Fruit fly (Drosophila melanogaster) whole organism, wandering third instar larva: ENCODE measurements around the gene chp.

Source experiments
- Abd-B ChIP-seq: fragments of >200 bp; optimal IDR thresholded peaks from 2 replicates; lab custom pipeline; 2017; ENCODE audit warnings: missing biosample characterization, missing genetic modification characterization
- CG32264 ChIP-seq: fragments of 200-800 bp; sonication (Bioruptor generic); optimal IDR thresholded peaks from 2 replicates; lab custom pipeline; 2016; ENCODE audit warnings: missing biosample characterization, missing genetic modification characterization
- CG9705 ChIP-seq: fragments of 200-800 bp; sonication (Bioruptor generic); optimal IDR thresholded peaks from 2 replicates; lab custom pipeline; 2018; ENCODE audit warnings: missing biosample characterization, mild to moderate bottlenecking, missing genetic modification characterization
- CrebA ChIP-seq: fragments of 200-800 bp; sonication (Bioruptor generic); optimal IDR thresholded peaks from 2 replicates; lab custom pipeline; 2016; ENCODE audit warnings: missing biosample characterization, mild to moderate bottlenecking, missing genetic modification characterization, borderline replicate concordance
- Dif ChIP-seq: fragments of 200-275, 200-300 bp; sonication (Bioruptor generic); optimal IDR thresholded peaks from 2 replicates; lab custom pipeline; 2018; ENCODE audit warnings: missing biosample characterization, missing genetic modification characterization; ENCODE audit not compliant: partially characterized antibody
- GATAd ChIP-seq: sonication (Bioruptor generic); optimal IDR thresholded peaks from 2 replicates; lab custom pipeline; 2016; ENCODE audit warnings: missing biosample characterization, missing genetic modification characterization
- HLH106 ChIP-seq: fragments of 200-800 bp; optimal IDR thresholded peaks from 3 replicates; lab custom pipeline; 2019; ENCODE audit warnings: missing biosample characterization, mild to moderate bottlenecking, missing genetic modification characterization, moderate library complexity
- Hnf4 ChIP-seq: fragments of 200-800 bp; sonication (Bioruptor generic); optimal IDR thresholded peaks from 2 replicates; lab custom pipeline; 2016; ENCODE audit warnings: missing biosample characterization, mild to moderate bottlenecking, missing genetic modification characterization
- Hr78 ChIP-seq: fragments of >200 bp; optimal IDR thresholded peaks from 2 replicates; lab custom pipeline; 2017; ENCODE audit warnings: missing biosample characterization, missing genetic modification characterization
- Hr83 ChIP-seq: fragments of 200-300 bp; sonication (Bioruptor generic); optimal IDR thresholded peaks from 2 replicates; lab custom pipeline; 2016; ENCODE audit warnings: missing biosample characterization, mild to moderate bottlenecking, missing genetic modification characterization, moderate library complexity; ENCODE audit not compliant: poor library complexity, severe bottlenecking
- Mio ChIP-seq: sonication (Bioruptor generic); optimal IDR thresholded peaks from 2 replicates; lab custom pipeline; 2016; ENCODE audit warnings: missing biosample characterization, missing genetic modification characterization
- Myc ChIP-seq: fragments of >200 bp; optimal IDR thresholded peaks from 2 replicates; lab custom pipeline; 2017
- N ChIP-seq: fragments of >200 bp; optimal IDR thresholded peaks from 2 replicates; lab custom pipeline; 2018; ENCODE audit warnings: missing biosample characterization, missing external identifiers, missing genetic modification characterization
- OdsH ChIP-seq: fragments of 200-800 bp; sonication (Bioruptor generic); optimal IDR thresholded peaks from 2 replicates; lab custom pipeline; 2016; ENCODE audit warnings: missing biosample characterization, mild to moderate bottlenecking, missing genetic modification characterization
- Rel ChIP-seq, 2 experiments: fragments of 200-800 bp; sonication (Bioruptor generic) in 1 of 2; optimal IDR thresholded peaks; 2 replicates in 1 of 2; 3 replicates in 1 of 2; lab custom pipeline; 2016 to 2019; ENCODE audit warnings: mild to moderate bottlenecking in 2 of 2, missing biosample characterization in 2 of 2, missing genetic modification characterization in 2 of 2, moderate library complexity in 1 of 2
- Sp1 ChIP-seq: fragments of 200-800 bp; sonication (Bioruptor generic); optimal IDR thresholded peaks from 3 replicates; lab custom pipeline; 2019; ENCODE audit warnings: missing biosample characterization, mild to moderate bottlenecking, missing genetic modification characterization, moderate library complexity
- br ChIP-seq: fragments of 200-800 bp; sonication (Bioruptor generic); optimal IDR thresholded peaks from 2 replicates; lab custom pipeline; 2016; ENCODE audit warnings: missing biosample characterization, missing genetic modification characterization
- brk ChIP-seq: fragments of 200-800 bp; sonication (Bioruptor generic); optimal IDR thresholded peaks from 2 replicates; lab custom pipeline; 2016; ENCODE audit warnings: missing biosample characterization, mild to moderate bottlenecking, missing genetic modification characterization
- dmrt93B ChIP-seq: fragments of 200-800 bp; sonication (Bioruptor generic); optimal IDR thresholded peaks from 2 replicates; lab custom pipeline; 2018; ENCODE audit warnings: missing biosample characterization, mild to moderate bottlenecking, missing genetic modification characterization
- dsf ChIP-seq: sonication (Bioruptor generic); optimal IDR thresholded peaks from 2 replicates; lab custom pipeline; 2016; ENCODE audit warnings: missing biosample characterization, missing genetic modification characterization, borderline replicate concordance
- ey ChIP-seq: fragments of 200-800 bp; sonication (Bioruptor generic); optimal IDR thresholded peaks from 2 replicates; lab custom pipeline; 2016; ENCODE audit warnings: missing biosample characterization, missing genetic modification characterization
- foxo ChIP-seq, 2 experiments: fragments of 200-800 bp; sonication (Bioruptor generic); optimal IDR thresholded peaks; 2 replicates in 1 of 2; 3 replicates in 1 of 2; lab custom pipeline; 2016 to 2017; ENCODE audit warnings: missing biosample characterization in 2 of 2, missing genetic modification characterization in 2 of 2
- fru ChIP-seq: fragments of 200-800 bp; sonication (Bioruptor generic); optimal IDR thresholded peaks from 3 replicates; lab custom pipeline; 2016; ENCODE audit warnings: missing biosample characterization, mild to moderate bottlenecking, missing genetic modification characterization
- h ChIP-seq: fragments of 200-800 bp; sonication (Bioruptor generic); optimal IDR thresholded peaks from 3 replicates; lab custom pipeline; 2016; ENCODE audit warnings: missing biosample characterization, mild to moderate bottlenecking, missing genetic modification characterization
- jim ChIP-seq: fragments of 175-275, 200-325 bp; sonication (Bioruptor generic); optimal IDR thresholded peaks from 2 replicates; lab custom pipeline; 2016; ENCODE audit warnings: missing biosample characterization, mild to moderate bottlenecking, missing genetic modification characterization
- pan ChIP-seq: fragments of >200 bp; optimal IDR thresholded peaks from 2 replicates; lab custom pipeline; 2017
- psq ChIP-seq: fragments of 200-800 bp; sonication (Bioruptor generic); optimal IDR thresholded peaks from 3 replicates; lab custom pipeline; 2017; ENCODE audit warnings: missing biosample characterization, mild to moderate bottlenecking, missing genetic modification characterization, moderate library complexity
- rgr ChIP-seq: fragments of 200-800 bp; sonication (Bioruptor generic); optimal IDR thresholded peaks from 3 replicates; lab custom pipeline; 2016; ENCODE audit warnings: missing biosample characterization, mild to moderate bottlenecking, missing genetic modification characterization
- sv ChIP-seq: fragments of 200-800 bp; sonication (Bioruptor generic); optimal IDR thresholded peaks from 3 replicates; lab custom pipeline; 2016; ENCODE audit warnings: missing biosample characterization, missing genetic modification characterization
- tai ChIP-seq: sonication (Bioruptor generic); optimal IDR thresholded peaks from 2 replicates; lab custom pipeline; 2016; ENCODE audit warnings: missing biosample characterization, missing genetic modification characterization
- woc ChIP-seq: sonication (Bioruptor generic); optimal IDR thresholded peaks from 2 replicates; lab custom pipeline; 2016; ENCODE audit warnings: missing biosample characterization, mild to moderate bottlenecking, missing genetic modification characterization

The chp gene

DNA sequence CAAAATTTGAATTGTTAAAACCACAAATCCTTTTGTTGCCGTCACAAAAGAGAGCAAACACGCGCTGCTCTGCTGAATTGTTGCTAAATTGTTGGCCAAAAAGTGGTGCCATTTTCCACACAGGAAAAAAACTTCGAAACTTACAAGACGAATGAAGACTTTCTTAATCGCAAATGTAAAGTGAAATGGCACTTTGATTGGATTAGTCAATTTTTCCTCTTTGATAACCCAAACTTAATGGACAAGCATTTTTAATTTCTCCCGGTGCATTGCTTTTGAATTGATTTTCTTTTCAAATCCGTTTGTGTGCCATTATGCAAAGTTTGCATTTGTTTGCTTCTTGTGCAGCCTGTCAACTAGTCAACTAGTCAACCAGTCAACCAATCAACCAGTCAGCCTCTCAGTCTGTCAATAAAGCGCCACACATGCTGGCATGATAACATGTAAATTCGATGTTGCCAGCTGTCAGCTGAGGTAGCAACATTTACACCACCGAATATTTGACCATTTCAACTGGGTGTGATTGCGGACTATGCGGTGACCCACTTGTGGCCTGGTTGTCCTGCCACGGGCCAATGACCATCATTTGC, 32.6 kb upstream of the chp start:
- TF ChIP-seq Mio (GFP tag; lab: Kevin White, UChicago) (no peak), N (GFP tag; lab: Kevin White, UChicago) (no peak), Sp1 (GFP tag; lab: Kevin White, UChicago) (no peak), dmrt93B (GFP tag; lab: Kevin White, UChicago) (no peak), Dif (GFP tag; lab: Kevin White, UChicago) (no peak), OdsH (GFP tag; lab: Kevin White, UChicago) (no peak), CG9705 (no peak), dsf (GFP tag; lab: Kevin White, UChicago) (no peak), psq (GFP tag; lab: Kevin White, UChicago) (no peak), jim (no peak), Hnf4 (GFP tag; lab: Kevin White, UChicago) (no peak), HLH106 (no peak), CrebA (GFP tag; lab: Kevin White, UChicago) (no peak), fru (GFP tag; lab: Kevin White, UChicago) (no peak), ey (GFP tag; lab: Kevin White, UChicago) (no peak), h (GFP tag; lab: Kevin White, UChicago) (no peak), brk (GFP tag; lab: Kevin White, UChicago) (no peak), Myc (lab: Kevin White, UChicago) (no peak)

DNA sequence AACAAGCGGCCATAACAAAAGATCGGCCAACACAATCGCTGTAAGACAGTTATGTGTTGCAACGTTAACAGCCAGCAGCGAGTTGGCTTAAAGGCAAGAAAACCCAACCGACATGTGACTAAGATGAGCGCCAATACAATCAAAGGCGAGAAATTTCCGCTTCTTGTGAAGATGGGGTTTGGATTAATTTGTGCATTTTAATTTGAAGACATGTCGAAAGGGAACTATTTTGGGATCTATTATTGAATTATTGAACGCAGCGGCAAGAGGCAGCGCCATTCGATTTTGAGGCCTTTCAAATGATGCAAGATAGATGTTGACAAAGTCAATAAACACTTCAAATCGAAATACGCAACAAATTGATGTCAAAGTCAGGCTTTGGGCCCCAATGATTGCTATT, 30.6 kb upstream of the chp start:
- TF ChIP-seq sv (no peak), CG9705 (no peak), foxo (GFP tag; optimal IDR thresholded peaks at IDR 0.05; lab: Kevin White, UChicago) (no peak), OdsH (GFP tag; lab: Kevin White, UChicago) (no peak), psq (GFP tag; lab: Kevin White, UChicago) (no peak), Mio (GFP tag; lab: Kevin White, UChicago) (no peak)

DNA sequence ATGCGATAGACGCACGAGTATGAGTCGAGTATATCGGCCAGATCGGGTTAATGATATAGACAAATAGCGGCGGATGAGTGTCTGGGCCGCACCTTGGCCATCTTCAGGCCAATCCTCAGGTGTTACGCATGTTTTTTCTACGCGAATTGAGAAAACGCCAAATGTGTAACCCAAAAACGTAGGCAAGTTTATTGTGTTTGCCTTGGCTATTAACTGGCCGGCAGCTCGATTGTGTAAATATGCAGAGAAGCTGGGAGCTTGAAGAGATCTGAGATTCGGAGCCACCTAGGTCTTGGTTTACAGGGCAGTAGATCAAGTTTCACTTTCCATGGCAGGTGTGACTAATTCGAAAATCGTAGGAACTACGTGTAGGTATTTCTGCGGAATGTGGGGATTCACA, 29.5 kb upstream of the chp start:
- TF ChIP-seq h (GFP tag; lab: Kevin White, UChicago) (no peak), br (GFP tag; lab: Kevin White, UChicago) (no peak), jim (no peak), Myc (lab: Kevin White, UChicago) (no peak), tai (GFP tag; lab: Kevin White, UChicago) (no peak), Hnf4 (GFP tag; lab: Kevin White, UChicago) (no peak), sv (no peak), dmrt93B (GFP tag; lab: Kevin White, UChicago) (no peak), brk (GFP tag; lab: Kevin White, UChicago) (no peak), Hr78 (GFP tag; lab: Kevin White, UChicago) (no peak), CG9705 (no peak), Dif (GFP tag; lab: Kevin White, UChicago) (no peak), Sp1 (GFP tag; lab: Kevin White, UChicago) (no peak), Mio (GFP tag; lab: Kevin White, UChicago) (no peak), pan (no peak), OdsH (GFP tag; lab: Kevin White, UChicago) (no peak)

DNA sequence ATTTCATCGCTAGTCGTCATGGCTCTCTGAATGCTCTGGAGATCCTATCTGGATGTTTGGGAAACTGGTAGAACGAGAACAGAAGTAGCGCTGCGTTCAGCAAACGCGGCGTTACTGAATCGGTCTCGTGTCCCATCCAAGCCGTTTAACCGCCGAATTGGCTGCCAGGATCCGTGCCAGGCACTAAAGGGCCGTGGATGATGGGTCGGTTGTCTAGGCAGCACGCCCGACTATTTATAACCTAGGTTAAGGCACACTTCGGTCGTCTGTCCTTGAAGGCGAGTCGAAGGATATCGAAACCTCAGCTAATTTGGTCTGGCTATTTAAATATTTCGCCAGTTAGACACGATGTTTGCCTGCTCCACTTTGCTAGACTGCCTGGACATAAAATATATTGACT, 24.7 kb upstream of the chp start, which contains the start of gene CG15564:
Gene CG15564 (minus strand): TSS at position 101 of the 400 bp plus-strand sequence.
- TF ChIP-seq GATAd (no peak), CG9705 (no peak), h (GFP tag; lab: Kevin White, UChicago) (no peak), rgr (GFP tag; lab: Kevin White, UChicago) (no peak), woc (GFP tag; lab: Kevin White, UChicago) (no peak), Hr83 (GFP tag; lab: Kevin White, UChicago) (no peak), Rel (GFP tag; optimal IDR thresholded peaks at IDR 0.05; lab: Kevin White, UChicago) (no peak), Rel (tag; optimal IDR thresholded peaks at IDR 0.05; lab: Kevin White, UChicago) (no peak), N (GFP tag; lab: Kevin White, UChicago) (no peak), dmrt93B (GFP tag; lab: Kevin White, UChicago) (no peak), pan (no peak), br (GFP tag; lab: Kevin White, UChicago) (no peak), Abd-B (no peak), CG32264 (GFP tag; lab: Kevin White, UChicago) (no peak), Sp1 (GFP tag; lab: Kevin White, UChicago) (no peak), brk (GFP tag; lab: Kevin White, UChicago) (no peak), foxo (GFP tag; optimal IDR thresholded peaks at IDR 0.05; lab: Kevin White, UChicago) (no peak), dsf (GFP tag; lab: Kevin White, UChicago) (no peak), fru (GFP tag; lab: Kevin White, UChicago) (no peak)
